Worm (Caenorhabditis elegans) whole organism, L1 larva: ENCODE measurements around the gene rabn-5.

ENCODE experiments used
- C04F5.9 ChIP-seq: sonication (generic microtip); optimal IDR thresholded peaks from 2 replicates; lab custom pipeline; 2016; ENCODE audit warnings: missing genetic modification characterization, missing compliant biosample characterization
- C34B4.2 ChIP-seq: sonication (generic microtip); optimal IDR thresholded peaks from 2 replicates; lab custom pipeline; 2017; ENCODE audit warnings: mild to moderate bottlenecking, missing genetic modification characterization, missing compliant biosample characterization
- F16B12.6 ChIP-seq: fragments of 150-350 bp; optimal IDR thresholded peaks from 2 replicates; lab custom pipeline; 2014; ENCODE audit warnings: missing biosample characterization, missing genetic modification characterization
- alr-1 ChIP-seq: fragments of 200-800 bp; sonication (Bioruptor generic); optimal IDR thresholded peaks from 2 replicates; lab custom pipeline; 2018; ENCODE audit warnings: borderline replicate concordance, mild to moderate bottlenecking, missing genetic modification characterization, missing compliant biosample characterization
- ceh-82 ChIP-seq, 3 experiments: fragments of 150-350 bp in 1 of 3; sonication (generic microtip) in 2 of 3; optimal IDR thresholded peaks; 2 replicates each; lab custom pipeline; 2014 to 2017; ENCODE audit warnings: missing biosample characterization in 3 of 3, missing genetic modification characterization in 3 of 3
- ceh-88 ChIP-seq: fragments of 200-800 bp; sonication (Bioruptor generic); IDR thresholded peaks from 2 replicates; pipeline ENCODE4 v1.3.6; 2022; ENCODE audit warnings: missing genetic modification characterization, missing compliant biosample characterization
- ces-1 ChIP-seq: fragments of 150-350 bp; optimal IDR thresholded peaks from 2 replicates; lab custom pipeline; 2014; ENCODE audit warnings: missing biosample characterization, missing genetic modification reagents, missing genetic modification characterization
- dpl-1 ChIP-seq, 3 experiments: fragments of 150-350 bp in 2 of 3; sonication (generic microtip) in 1 of 3; optimal IDR thresholded peaks; 2 replicates each; lab custom pipeline; 2014 to 2017; ENCODE audit warnings: missing biosample characterization in 3 of 3, missing genetic modification characterization in 3 of 3, missing genetic modification reagents in 3 of 3
- dsc-1 ChIP-seq: sonication (generic microtip); optimal IDR thresholded peaks from 2 replicates; lab custom pipeline; 2016; ENCODE audit warnings: mild to moderate bottlenecking, missing genetic modification characterization, missing compliant biosample characterization
- efl-1 ChIP-seq, 4 experiments: fragments of 150-350 bp; optimal IDR thresholded peaks in 3 of 4; peaks in 1 of 4; 1 replicate in 1 of 4; 2 replicates in 3 of 4; lab custom pipeline; 2014; ENCODE audit warnings: missing biosample characterization in 2 of 4, missing genetic modification characterization in 2 of 4, missing genetic modification reagents in 2 of 4
- egl-13 ChIP-seq: sonication (generic microtip); optimal IDR thresholded peaks from 2 replicates; lab custom pipeline; 2016; ENCODE audit warnings: missing genotype, missing genetic modification reagents, missing genetic modification characterization, missing compliant biosample characterization
- egl-27 ChIP-seq, 2 experiments: fragments of 150-350 bp in 1 of 2; sonication (generic microtip); optimal IDR thresholded peaks; 3 replicates each; lab custom pipeline; 2017 to 2018; ENCODE audit warnings: missing biosample characterization in 2 of 2, missing genetic modification characterization in 2 of 2, missing genetic modification reagents in 2 of 2
- elt-2 ChIP-seq: sonication (generic microtip); optimal IDR thresholded peaks from 2 replicates; lab custom pipeline; 2016; ENCODE audit warnings: missing genetic modification characterization, mild to moderate bottlenecking, inconsistent platforms, missing compliant biosample characterization, missing genetic modification reagents
- elt-3 ChIP-seq, 6 experiments: fragments of 150-350 bp in 1 of 6; sonication (generic microtip); optimal IDR thresholded peaks; 2 replicates each; lab custom pipeline; 2017 to 2018; ENCODE audit warnings: missing biosample characterization in 6 of 6, missing genetic modification characterization in 6 of 6, inconsistent platforms in 1 of 6
- fkh-10 ChIP-seq: sonication (generic microtip); optimal IDR thresholded peaks from 2 replicates; lab custom pipeline; 2017; ENCODE audit warnings: missing biosample characterization, missing genetic modification reagents, missing genetic modification characterization
- fkh-4 ChIP-seq: sonication (generic microtip); optimal IDR thresholded peaks from 2 replicates; lab custom pipeline; 2016; ENCODE audit warnings: missing compliant biosample characterization, missing genetic modification characterization, borderline replicate concordance
- fkh-8 ChIP-seq: sonication (generic microtip); optimal IDR thresholded peaks from 2 replicates; lab custom pipeline; 2016; ENCODE audit warnings: mild to moderate bottlenecking, missing genetic modification characterization, missing compliant biosample characterization
- fos-1 ChIP-seq: fragments of 150-350 bp; optimal IDR thresholded peaks from 2 replicates; lab custom pipeline; 2014; ENCODE audit warnings: missing biosample characterization, missing genetic modification characterization
- hpl-2 ChIP-seq: fragments of 150-350 bp; optimal IDR thresholded peaks from 2 replicates; lab custom pipeline; 2014; ENCODE audit warnings: missing biosample characterization, missing genetic modification reagents, missing genetic modification characterization
- jun-1 ChIP-seq: fragments of 150-350 bp; optimal IDR thresholded peaks from 2 replicates; lab custom pipeline; 2014; ENCODE audit warnings: missing biosample characterization, missing genetic modification reagents, missing genetic modification characterization
- lin-39 ChIP-seq: fragments of 150-350 bp; optimal IDR thresholded peaks from 2 replicates; lab custom pipeline; 2014; ENCODE audit warnings: missing biosample characterization, missing genetic modification reagents, missing genetic modification characterization
- lir-3 ChIP-seq: sonication (generic microtip); optimal IDR thresholded peaks from 2 replicates; lab custom pipeline; 2016; ENCODE audit warnings: mild to moderate bottlenecking, missing genetic modification characterization, moderate library complexity, missing compliant biosample characterization; ENCODE audit not compliant: poor library complexity
- lsy-2 ChIP-seq, 2 experiments: fragments of 150-350 bp; optimal IDR thresholded peaks; 2 replicates each; lab custom pipeline; 2014; ENCODE audit warnings: missing biosample characterization in 2 of 2, missing genetic modification characterization in 2 of 2
- mdl-1 ChIP-seq, 2 experiments: fragments of 150-350 bp; optimal IDR thresholded peaks; 2 replicates each; lab custom pipeline; 2014 to 2017; ENCODE audit warnings: missing biosample characterization in 2 of 2, missing genetic modification characterization in 2 of 2, inconsistent platforms in 1 of 2
- mef-2 ChIP-seq: fragments of 150-350 bp; optimal IDR thresholded peaks from 2 replicates; lab custom pipeline; 2014; ENCODE audit warnings: missing biosample characterization, missing genetic modification characterization
- mep-1 ChIP-seq: fragments of 150-350 bp; optimal IDR thresholded peaks from 2 replicates; lab custom pipeline; 2014; ENCODE audit warnings: missing biosample characterization, missing genetic modification characterization
- nhr-12 ChIP-seq: sonication (generic microtip); optimal IDR thresholded peaks from 2 replicates; lab custom pipeline; 2017; ENCODE audit warnings: missing biosample characterization, missing genetic modification characterization
- nhr-237 ChIP-seq: fragments of 150-350 bp; optimal IDR thresholded peaks from 2 replicates; lab custom pipeline; 2014; ENCODE audit warnings: missing biosample characterization, missing genetic modification characterization
- nhr-47 ChIP-seq: sonication (generic microtip); optimal IDR thresholded peaks from 2 replicates; lab custom pipeline; 2016; ENCODE audit warnings: mild to moderate bottlenecking, missing genetic modification characterization, moderate library complexity, missing compliant biosample characterization
- nhr-71 ChIP-seq: sonication (generic microtip); optimal IDR thresholded peaks from 2 replicates; lab custom pipeline; 2016; ENCODE audit warnings: mild to moderate bottlenecking, missing genetic modification characterization, moderate library complexity, missing compliant biosample characterization
- nhr-77 ChIP-seq: fragments of 150-350 bp; optimal IDR thresholded peaks from 2 replicates; lab custom pipeline; 2014; ENCODE audit warnings: missing biosample characterization, missing genetic modification characterization
- nhr-84 ChIP-seq: sonication (generic microtip); optimal IDR thresholded peaks from 2 replicates; lab custom pipeline; 2017; ENCODE audit warnings: missing biosample characterization, missing genetic modification characterization
- nhr-85 ChIP-seq: sonication (generic microtip); peaks from one replicate; lab custom pipeline; 2016; ENCODE audit warnings: missing genetic modification characterization, inconsistent platforms, missing compliant biosample characterization
- pag-3 ChIP-seq: sonication (generic microtip); optimal IDR thresholded peaks from 2 replicates; lab custom pipeline; 2017; ENCODE audit warnings: missing genetic modification characterization, mild to moderate bottlenecking, missing compliant biosample characterization, antibody characterized with exemption, borderline replicate concordance; ENCODE audit not compliant: insufficient read depth
- pax-3 ChIP-seq: fragments of 200-800 bp; sonication (Bioruptor generic); optimal IDR thresholded peaks from 2 replicates; lab custom pipeline; 2018; ENCODE audit warnings: mild to moderate bottlenecking, missing genetic modification characterization, moderate library complexity, missing compliant biosample characterization
- pqm-1 ChIP-seq: sonication (generic microtip); optimal IDR thresholded peaks from 3 replicates; lab custom pipeline; 2017; ENCODE audit warnings: missing biosample characterization, missing genetic modification characterization
- rnt-1 ChIP-seq: sonication (generic microtip); optimal IDR thresholded peaks from 2 replicates; lab custom pipeline; 2016; ENCODE audit warnings: mild to moderate bottlenecking, missing genetic modification characterization, moderate library complexity, missing compliant biosample characterization
- snu-23 ChIP-seq: sonication (generic microtip); optimal IDR thresholded peaks from 2 replicates; lab custom pipeline; 2016; ENCODE audit warnings: missing genetic modification characterization, missing compliant biosample characterization
- sptf-1 ChIP-seq: fragments of 150-350 bp; optimal IDR thresholded peaks from 2 replicates; lab custom pipeline; 2014; ENCODE audit warnings: missing biosample characterization, missing genetic modification characterization
- swsn-7 ChIP-seq: sonication (generic microtip); optimal IDR thresholded peaks from 2 replicates; lab custom pipeline; 2016; ENCODE audit warnings: missing genetic modification characterization, missing compliant biosample characterization
- unc-130 ChIP-seq: fragments of 150-350 bp; optimal IDR thresholded peaks from 2 replicates; lab custom pipeline; 2017; ENCODE audit warnings: missing biosample characterization, missing genetic modification characterization, inconsistent platforms
- unc-30 ChIP-seq: sonication (generic microtip); optimal IDR thresholded peaks from 2 replicates; lab custom pipeline; 2017; ENCODE audit warnings: missing biosample characterization, missing genetic modification characterization
- unc-62 ChIP-seq: fragments of 150-350 bp; optimal IDR thresholded peaks from 2 replicates; lab custom pipeline; 2014; ENCODE audit warnings: missing biosample characterization, missing genetic modification reagents, missing genetic modification characterization
- xbp-1 ChIP-seq: sonication (generic microtip); optimal IDR thresholded peaks from 2 replicates; lab custom pipeline; 2016; ENCODE audit warnings: missing genetic modification characterization, missing compliant biosample characterization
- ztf-11 ChIP-seq, 2 experiments: sonication (generic microtip); optimal IDR thresholded peaks; 2 replicates each; lab custom pipeline; 2016 to 2017; ENCODE audit warnings: missing genetic modification characterization in 2 of 2, missing biosample characterization in 1 of 2, missing compliant biosample characterization in 1 of 2

rabn-5 gene

DNA sequence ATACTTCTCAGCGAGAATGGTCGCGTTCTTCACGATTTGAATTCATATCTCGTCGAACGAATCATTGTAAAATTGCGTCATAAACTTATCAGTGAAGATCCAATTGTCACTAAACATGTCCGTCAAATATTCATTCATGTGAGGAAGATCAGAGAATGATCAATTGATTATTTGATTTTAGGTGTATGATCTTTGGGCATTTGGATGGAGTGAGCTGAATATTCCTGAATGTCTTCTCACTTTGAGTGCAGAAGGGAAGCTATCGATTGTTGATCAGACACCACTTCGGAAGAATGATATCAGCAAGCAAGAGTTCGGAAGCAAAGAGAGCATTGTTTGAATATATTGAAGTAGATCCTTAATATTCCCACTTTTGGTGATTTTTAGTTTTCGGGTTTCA lies 9.9 kb downstream of the rabn-5 start (continued):
- no peak for TF ChIP-seq pag-3
- TF ChIP-seq pax-3, result no peak
- no peak for TF ChIP-seq lir-3
- peak; percentile 83 for TF ChIP-seq nhr-71 (tag; lab: Kevin White, UChicago)
- no peak for TF ChIP-seq C04F5.9 (tag; lab: Kevin White, UChicago)
- TF ChIP-seq mef-2, result no peak
- peak; percentile 13 for TF ChIP-seq elt-2 (tag; lab: Kevin White, UChicago)
- no peak for TF ChIP-seq F16B12.6 (tag; lab: Kevin White, UChicago)
- peak; percentile 16 for TF ChIP-seq xbp-1 (tag; lab: Kevin White, UChicago)
- TF ChIP-seq ces-1, result no peak
- TF ChIP-seq nhr-12 (tag; lab: Kevin White, UChicago), result no peak
- TF ChIP-seq nhr-47 (tag; lab: Kevin White, UChicago), result peak; percentile 47
- TF ChIP-seq fos-1 (tag; lab: Kevin White, UChicago), result no peak
- no peak for TF ChIP-seq pqm-1
- no peak for TF ChIP-seq nhr-237 (tag; lab: Kevin White, UChicago)
- TF ChIP-seq nhr-77 (tag; lab: Kevin White, UChicago), result no peak
- TF ChIP-seq sptf-1 (tag; lab: Kevin White, UChicago), result no peak
- no peak for TF ChIP-seq mep-1
- TF ChIP-seq egl-13 (tag; lab: Kevin White, UChicago), result no peak
- no peak for TF ChIP-seq fkh-8 (tag; lab: Kevin White, UChicago)
- no peak for TF ChIP-seq ceh-82 (tag; optimal IDR thresholded peaks at IDR 0.05; lab: Kevin White, UChicago)
- TF ChIP-seq efl-1 (optimal IDR thresholded peaks at IDR 0.05; lab: Kevin White, UChicago), result peak in 1 of 2 experiments; percentile 14
- peak in 1 of 2 experiments; percentile 60 for TF ChIP-seq efl-1 (GFP tag; optimal IDR thresholded peaks at IDR 0.05 in 1 of 2; lab: Kevin White, UChicago)
- TF ChIP-seq jun-1, result no peak
- TF ChIP-seq C34B4.2 (tag; lab: Kevin White, UChicago), result no peak
- no peak for TF ChIP-seq nhr-84 (tag; lab: Kevin White, UChicago)
- TF ChIP-seq ztf-11 (tag; optimal IDR thresholded peaks at IDR 0.05; lab: Kevin White, UChicago), result no peak
- TF ChIP-seq hpl-2 (GFP tag; lab: Kevin White, UChicago), result no peak
- 0 out of 2 replicates have a peak, but pooled peaks have one; percentile 11 for TF ChIP-seq ceh-88
- no peak for TF ChIP-seq fkh-10
- peak; percentile 11 for TF ChIP-seq swsn-7 (tag; lab: Kevin White, UChicago)
- no peak for TF ChIP-seq lin-39 (tag; lab: Kevin White, UChicago)

DNA sequence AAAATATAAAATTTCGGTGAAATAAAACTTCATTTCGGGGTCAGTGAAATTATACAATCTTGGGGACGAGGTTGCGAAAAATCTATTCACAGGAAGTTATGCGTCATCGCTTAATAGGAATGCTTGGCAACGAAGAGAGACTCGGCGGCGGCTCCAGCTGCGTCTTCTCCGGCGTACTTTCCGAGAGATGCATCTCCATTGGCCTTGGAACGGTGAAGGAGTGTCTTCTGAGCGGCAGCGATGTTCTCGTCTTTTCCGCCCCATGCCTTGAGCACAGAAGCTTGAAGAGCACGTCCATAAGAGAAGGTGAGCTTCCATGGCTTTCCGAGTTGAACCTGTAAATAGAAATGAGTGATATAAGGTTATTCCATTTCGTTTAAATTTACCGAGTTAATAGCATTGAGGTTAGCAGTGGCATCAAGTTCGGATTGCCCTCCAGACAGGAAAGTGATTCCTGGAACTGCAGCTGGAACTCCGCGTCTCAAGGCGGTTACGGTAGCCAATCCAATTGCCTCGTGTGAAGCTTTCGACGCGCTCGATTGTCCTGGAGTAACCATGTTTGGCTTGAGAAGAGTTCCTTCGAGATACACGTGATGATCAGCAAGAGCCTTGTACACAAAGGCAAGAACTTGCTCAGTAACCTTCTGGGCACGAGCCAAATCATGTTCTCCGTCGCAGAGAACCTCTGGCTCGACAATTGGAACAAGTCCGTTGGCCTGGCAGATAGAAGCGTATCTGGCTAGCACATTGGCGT lies 10.5 kb downstream of the rabn-5 start:
- no peak for TF ChIP-seq efl-1 (optimal IDR thresholded peaks at IDR 0.05; lab: Kevin White, UChicago)
- peak in 1 of 2 experiments; percentile 77 for TF ChIP-seq efl-1 (GFP tag; optimal IDR thresholded peaks at IDR 0.05 in 1 of 2; lab: Kevin White, UChicago)
- TF ChIP-seq dsc-1, result peak; percentile 19
- TF ChIP-seq nhr-85 (tag; lab: Kevin White, UChicago), result no peak

DNA sequence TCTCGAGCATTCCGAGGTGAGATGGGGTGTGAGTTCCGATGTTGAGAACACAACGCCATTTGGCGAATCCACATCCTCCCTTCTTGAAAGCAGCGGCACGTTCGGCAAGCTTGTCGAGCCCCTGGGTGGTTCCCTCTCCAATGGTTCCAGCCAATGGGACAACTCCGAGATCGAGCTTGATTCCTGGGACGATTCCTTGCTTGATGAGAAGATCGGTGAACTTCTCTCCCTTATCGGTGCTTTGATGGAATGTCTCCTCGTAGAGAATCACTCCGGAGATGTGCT lies 11.0 kb downstream of the rabn-5 start:
- no peak for TF ChIP-seq unc-62 (GFP tag; lab: Kevin White, UChicago)
- TF ChIP-seq nhr-85 (tag; lab: Kevin White, UChicago), result peak; percentile 36
- TF ChIP-seq, all 84 proteins: peak for 1

DNA sequence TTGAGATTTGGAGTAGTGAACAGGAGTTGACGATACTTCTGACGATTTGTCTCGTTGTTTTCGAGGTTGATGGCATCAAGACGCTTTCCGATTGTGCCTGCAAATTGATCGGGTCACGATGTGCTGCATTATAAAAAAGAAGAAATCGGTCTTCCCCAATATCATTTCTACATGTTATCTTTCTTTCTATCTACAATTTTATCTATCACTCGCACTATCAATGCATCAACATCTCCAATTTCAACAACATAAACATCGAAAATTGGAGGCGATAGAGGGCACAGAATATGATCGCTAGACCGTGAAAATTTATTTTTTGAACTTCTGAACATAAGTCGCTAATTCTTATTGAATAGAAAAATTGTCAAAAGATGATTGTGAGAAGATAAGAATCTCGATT lies 11.4 kb downstream of the rabn-5 start:
- TF ChIP-seq elt-3 (tag; optimal IDR thresholded peaks at IDR 0.05; lab: Kevin White, UChicago), result no peak
- TF ChIP-seq fkh-4 (tag; lab: Kevin White, UChicago), result no peak
- no peak for TF ChIP-seq lsy-2 (tag; optimal IDR thresholded peaks at IDR 0.05; lab: Kevin White, UChicago)
- TF ChIP-seq egl-27 (tag; optimal IDR thresholded peaks at IDR 0.05; lab: Kevin White, UChicago), result no peak
- no peak for TF ChIP-seq fkh-8 (tag; lab: Kevin White, UChicago)
- TF ChIP-seq alr-1 (tag; lab: Kevin White, UChicago), result no peak
- no peak for TF ChIP-seq snu-23
- TF ChIP-seq mdl-1 (tag; optimal IDR thresholded peaks at IDR 0.05; lab: Kevin White, UChicago), result no peak
- TF ChIP-seq pax-3, result no peak
- no peak for TF ChIP-seq rnt-1
- TF ChIP-seq unc-30 (tag; lab: Kevin White, UChicago), result no peak
- no peak for TF ChIP-seq egl-13 (tag; lab: Kevin White, UChicago)
- peak; percentile 42 for TF ChIP-seq elt-2 (tag; lab: Kevin White, UChicago)
- no peak for TF ChIP-seq dpl-1 (GFP tag; optimal IDR thresholded peaks at IDR 0.05; lab: Kevin White, UChicago)
- TF ChIP-seq unc-130 (tag; lab: Kevin White, UChicago), result no peak
- no peak for TF ChIP-seq efl-1 (optimal IDR thresholded peaks at IDR 0.05; lab: Kevin White, UChicago)
- peak in 1 of 2 experiments; percentile 32 for TF ChIP-seq efl-1 (GFP tag; optimal IDR thresholded peaks at IDR 0.05 in 1 of 2; lab: Kevin White, UChicago)
